Worm (Caenorhabditis elegans) whole organism, young adult: Measurements from ENCODE around the gene pals-32.

Experiments used
- C17E4.6 ChIP-seq: fragments of 200-800 bp; sonication (Bioruptor generic); IDR thresholded peaks from 2 replicates; pipeline ENCODE4 v1.3.6; 2022; ENCODE audit warnings: missing genetic modification reagents, missing genetic modification characterization, missing compliant biosample characterization
- T07F8.4 ChIP-seq: sonication (generic microtip); optimal IDR thresholded peaks from 2 replicates; lab custom pipeline; 2016; ENCODE audit warnings: mild to moderate bottlenecking, missing genetic modification characterization, moderate library complexity, missing compliant biosample characterization
- aptf-2 ChIP-seq: fragments of 200-800 bp; sonication (Bioruptor generic); conservative IDR thresholded peaks from 2 replicates; pipeline ENCODE4 v1.3.6; 2022; ENCODE audit warnings: missing genetic modification reagents, missing genetic modification characterization, missing compliant biosample characterization
- efl-1 ChIP-seq: fragments of 150-350 bp; optimal IDR thresholded peaks from 2 replicates; lab custom pipeline; 2014; ENCODE audit warnings: missing biosample characterization, missing genetic modification reagents, missing genetic modification characterization
- hlh-12 ChIP-seq: sonication (generic microtip); optimal IDR thresholded peaks from 2 replicates; lab custom pipeline; 2016; ENCODE audit warnings: missing genetic modification characterization, missing compliant biosample characterization
- pha-4 ChIP-seq: fragments of 150-350 bp; sonication (generic microtip); optimal IDR thresholded peaks from 2 replicates; lab custom pipeline; 2014; ENCODE audit warnings: missing biosample characterization, missing genetic modification reagents, missing genetic modification characterization
- sea-2 ChIP-seq: fragments of 200-800 bp; sonication (Bioruptor generic); IDR thresholded peaks from 2 replicates; pipeline ENCODE4 v1.3.6; 2022; ENCODE audit warnings: missing genetic modification characterization, missing compliant biosample characterization
- snpc-4 ChIP-seq, 5 experiments: fragments of 150-350 bp in 1 of 5; sonication (generic microtip) in 4 of 5; optimal IDR thresholded peaks; 2 replicates each; lab custom pipeline; 2014 to 2018; ENCODE audit warnings: missing genetic modification characterization in 5 of 5, missing biosample characterization in 3 of 5, antibody characterized with exemption in 2 of 5, mild to moderate bottlenecking in 2 of 5, missing compliant biosample characterization in 2 of 5, missing genotype in 2 of 5, moderate library complexity in 2 of 5, missing genetic modification reagents in 1 of 5
- unc-62 ChIP-seq: fragments of 150-350 bp; optimal IDR thresholded peaks from 2 replicates; lab custom pipeline; 2014; ENCODE audit warnings: missing biosample characterization, missing genetic modification reagents, missing genetic modification characterization

- TF ChIP-seq snpc-4 (GFP tag; optimal IDR thresholded peaks at IDR 0.05; lab: Kevin White, UChicago): no peak
- TF ChIP-seq snpc-4 (tag; optimal IDR thresholded peaks at IDR 0.05; lab: Kevin White, UChicago): no peak
- TF ChIP-seq pha-4 (tag; lab: Kevin White, UChicago): no peak
- TF ChIP-seq T07F8.4 (tag; lab: Kevin White, UChicago): no peak
- no peak for TF ChIP-seq efl-1 (GFP tag; lab: Kevin White, UChicago)
- TF ChIP-seq aptf-2 (GFP tag; lab: Robert Waterston, UW): no peak
- TF ChIP-seq hlh-12 (tag; lab: Kevin White, UChicago): no peak
- no peak for TF ChIP-seq unc-62 (GFP tag; lab: Kevin White, UChicago)
- TF ChIP-seq C17E4.6 (GFP tag; lab: Robert Waterston, UW): no peak
- TF ChIP-seq sea-2 (GFP tag; lab: Robert Waterston, UW): no peak
Measured at ce11 chrV:2855473-2855872, 40.9 kb upstream of the pals-32 start, which contains the start of gene srj-57.
